Fruit fly (Drosophila melanogaster) whole organism, prepupa: Measurements from ENCODE around the gene glec.

Experiments used
- CG10631 ChIP-seq: fragments of 200-800 bp; sonication (Bioruptor generic); optimal IDR thresholded peaks from 2 replicates; lab custom pipeline; 2016; ENCODE audit warnings: missing biosample characterization, missing genetic modification characterization
- CG10669 ChIP-seq: fragments of 200-800 bp; sonication (Bioruptor generic); optimal IDR thresholded peaks from 3 replicates; lab custom pipeline; 2018; ENCODE audit warnings: missing biosample characterization, mild to moderate bottlenecking, missing genetic modification characterization, moderate library complexity
- CG11294 ChIP-seq: fragments of 200-800 bp; sonication (Bioruptor generic); IDR thresholded peaks from 2 replicates; pipeline ENCODE4 v1.3.6; 2022; ENCODE audit warnings: missing biosample characterization, missing genetic modification characterization
- CG11762 ChIP-seq: fragments of 200-800 bp; sonication (Bioruptor generic); optimal IDR thresholded peaks from 3 replicates; lab custom pipeline; 2016; ENCODE audit warnings: missing biosample characterization, missing genetic modification characterization; ENCODE audit not compliant: insufficient read depth
- CG11902 ChIP-seq: fragments of 200-800 bp; sonication (Bioruptor generic); optimal IDR thresholded peaks from 3 replicates; lab custom pipeline; 2016; ENCODE audit warnings: missing biosample characterization, missing genetic modification characterization
- CG1621 ChIP-seq: fragments of 200-800 bp; sonication (Bioruptor generic); optimal IDR thresholded peaks from 3 replicates; lab custom pipeline; 2018; ENCODE audit warnings: missing biosample characterization, mild to moderate bottlenecking, missing genetic modification characterization
- CG16779 ChIP-seq: fragments of 200-800 bp; sonication (Bioruptor generic); optimal IDR thresholded peaks from 3 replicates; lab custom pipeline; 2017; ENCODE audit warnings: missing biosample characterization, mild to moderate bottlenecking, missing genetic modification characterization
- CG31627 ChIP-seq: fragments of 200-800 bp; sonication (Bioruptor generic); optimal IDR thresholded peaks from 3 replicates; lab custom pipeline; 2016; ENCODE audit warnings: missing biosample characterization, missing genetic modification characterization
- CG32006 ChIP-seq: fragments of 200-800 bp; sonication (Bioruptor generic); optimal IDR thresholded peaks from 3 replicates; lab custom pipeline; 2017; ENCODE audit warnings: missing biosample characterization, mild to moderate bottlenecking, missing genetic modification characterization
- CG34406 ChIP-seq: fragments of 200-800 bp; sonication (Bioruptor generic); optimal IDR thresholded peaks from 3 replicates; lab custom pipeline; 2016; ENCODE audit warnings: missing biosample characterization, missing genetic modification characterization
- CG3919 ChIP-seq: fragments of 200-800 bp; sonication (Bioruptor generic); optimal IDR thresholded peaks from 3 replicates; lab custom pipeline; 2016; ENCODE audit warnings: missing biosample characterization, missing genetic modification characterization
- CG6163 ChIP-seq: fragments of 200-800 bp; sonication (Bioruptor generic); IDR thresholded peaks from 3 replicates; pipeline ENCODE4 v1.3.6; 2022; ENCODE audit warnings: missing biosample characterization, missing genetic modification characterization
- CG6276 ChIP-seq: fragments of 200-800 bp; sonication (Bioruptor generic); optimal IDR thresholded peaks from 2 replicates; lab custom pipeline; 2017; ENCODE audit warnings: missing biosample characterization, mild to moderate bottlenecking, missing genetic modification characterization
- CG6792 ChIP-seq: fragments of 200-800 bp; sonication (Bioruptor generic); optimal IDR thresholded peaks from 3 replicates; lab custom pipeline; 2016; ENCODE audit warnings: missing biosample characterization, missing genetic modification characterization
- CG6808 ChIP-seq: fragments of 200-800 bp; sonication (Bioruptor generic); optimal IDR thresholded peaks from 3 replicates; lab custom pipeline; 2017; ENCODE audit warnings: missing biosample characterization, missing genetic modification characterization, mild to moderate bottlenecking, moderate library complexity, missing genetic modification reagents
- CG8119 ChIP-seq: fragments of 200-800 bp; sonication (Bioruptor generic); IDR thresholded peaks from 3 replicates; pipeline ENCODE4 v1.3.6; 2022; ENCODE audit warnings: missing biosample characterization, missing genetic modification characterization
- CG8632 ChIP-seq: fragments of 200-800 bp; sonication (Bioruptor generic); optimal IDR thresholded peaks from 3 replicates; lab custom pipeline; 2016; ENCODE audit warnings: missing biosample characterization, missing genetic modification characterization
- CG9139 ChIP-seq: fragments of 200-800 bp; sonication (Bioruptor generic); optimal IDR thresholded peaks from 3 replicates; lab custom pipeline; 2017; ENCODE audit warnings: missing biosample characterization, mild to moderate bottlenecking, missing genetic modification characterization
- Eip75B ChIP-seq: fragments of 200-800 bp; sonication (Bioruptor generic); optimal IDR thresholded peaks from 3 replicates; lab custom pipeline; 2016; ENCODE audit warnings: missing biosample characterization, missing genetic modification characterization
- Eip78C ChIP-seq: fragments of 200-800 bp; sonication (Bioruptor generic); peaks from one replicate; lab custom pipeline; 2016; ENCODE audit warnings: missing biosample characterization, missing genetic modification characterization
- Eip93F ChIP-seq: fragments of 200-800 bp; sonication (Bioruptor generic); optimal IDR thresholded peaks from 2 replicates; lab custom pipeline; 2016; ENCODE audit warnings: missing biosample characterization, mild to moderate bottlenecking, missing genetic modification characterization
- Ets21C ChIP-seq: fragments of 200-800 bp; sonication (Bioruptor generic); optimal IDR thresholded peaks from 3 replicates; lab custom pipeline; 2016; ENCODE audit warnings: missing biosample characterization, missing genetic modification characterization
- Ets96B ChIP-seq: fragments of 200-800 bp; optimal IDR thresholded peaks from 2 replicates; lab custom pipeline; 2019; ENCODE audit warnings: missing biosample characterization, mild to moderate bottlenecking, missing genetic modification characterization, moderate library complexity
- Gug ChIP-seq: fragments of 200-800 bp; sonication (Bioruptor generic); IDR thresholded peaks from 2 replicates; pipeline ENCODE4 v1.3.6; 2022; ENCODE audit warnings: missing biosample characterization, missing genetic modification characterization
- Hr38 ChIP-seq: sonication (Bioruptor generic); optimal IDR thresholded peaks from 2 replicates; lab custom pipeline; 2016; ENCODE audit warnings: missing biosample characterization, missing genetic modification characterization
- Hr39 ChIP-seq: fragments of 200-800 bp; sonication (Bioruptor generic); optimal IDR thresholded peaks from 2 replicates; lab custom pipeline; 2016; ENCODE audit warnings: missing biosample characterization, missing genetic modification characterization
- Hr4 ChIP-seq: fragments of 200-800 bp; sonication (Bioruptor generic); optimal IDR thresholded peaks from 3 replicates; lab custom pipeline; 2016; ENCODE audit warnings: missing biosample characterization, missing genetic modification characterization
- Lpt ChIP-seq: fragments of 200-800 bp; sonication (Bioruptor generic); optimal IDR thresholded peaks from 3 replicates; lab custom pipeline; 2016; ENCODE audit warnings: missing biosample characterization, missing genetic modification characterization
- Met ChIP-seq: fragments of 200-800 bp; sonication (Bioruptor generic); optimal IDR thresholded peaks from 3 replicates; lab custom pipeline; 2016; ENCODE audit warnings: missing biosample characterization, missing genetic modification characterization
- OdsH ChIP-seq: fragments of 200-800 bp; sonication (Bioruptor generic); optimal IDR thresholded peaks from 3 replicates; lab custom pipeline; 2016; ENCODE audit warnings: missing biosample characterization, missing genetic modification characterization
- Smox ChIP-seq: fragments of 200-800 bp; sonication (Bioruptor generic); optimal IDR thresholded peaks from 3 replicates; lab custom pipeline; 2016; ENCODE audit warnings: missing biosample characterization, missing genetic modification characterization
- Sox102F ChIP-seq: fragments of 200-800 bp; sonication (Bioruptor generic); optimal IDR thresholded peaks from 2 replicates; lab custom pipeline; 2016; ENCODE audit warnings: missing biosample characterization, mild to moderate bottlenecking, missing genetic modification characterization
- Sox15 ChIP-seq: fragments of 200-800 bp; sonication (Bioruptor generic); optimal IDR thresholded peaks from 3 replicates; lab custom pipeline; 2016; ENCODE audit warnings: missing biosample characterization, missing genetic modification characterization
- achi ChIP-seq: fragments of 200-800 bp; sonication (Bioruptor generic); optimal IDR thresholded peaks from 3 replicates; lab custom pipeline; 2016; ENCODE audit warnings: missing biosample characterization, missing genetic modification characterization
- acj6 ChIP-seq: fragments of 200-800 bp; sonication (Bioruptor generic); optimal IDR thresholded peaks from 3 replicates; lab custom pipeline; 2016; ENCODE audit warnings: missing biosample characterization, missing genetic modification characterization
- cyc ChIP-seq: fragments of 200-800 bp; sonication (Bioruptor generic); optimal IDR thresholded peaks from 3 replicates; lab custom pipeline; 2016; ENCODE audit warnings: missing biosample characterization, missing genetic modification characterization
- dac ChIP-seq: fragments of 200-800 bp; sonication (Bioruptor generic); optimal IDR thresholded peaks from 2 replicates; lab custom pipeline; 2017; ENCODE audit warnings: missing biosample characterization, mild to moderate bottlenecking, missing genetic modification characterization
- dsx ChIP-seq: fragments of 200-800 bp; optimal IDR thresholded peaks from 3 replicates; lab custom pipeline; 2019; ENCODE audit warnings: missing biosample characterization, mild to moderate bottlenecking, missing genetic modification characterization, moderate library complexity; ENCODE audit not compliant: poor library complexity, severe bottlenecking
- eg ChIP-seq: fragments of 200-800 bp; sonication (Bioruptor generic); IDR thresholded peaks from 3 replicates; pipeline ENCODE4 v1.3.6; 2022; ENCODE audit warnings: missing biosample characterization, missing genetic modification characterization
- fd59A ChIP-seq: fragments of 200-800 bp; sonication (Bioruptor generic); optimal IDR thresholded peaks from 2 replicates; lab custom pipeline; 2017; ENCODE audit warnings: missing biosample characterization, mild to moderate bottlenecking, missing genetic modification characterization, missing genetic modification reagents
- fd85E ChIP-seq: fragments of 200-800 bp; sonication (Bioruptor generic); optimal IDR thresholded peaks from 3 replicates; lab custom pipeline; 2016; ENCODE audit warnings: missing biosample characterization, missing genetic modification characterization
- fkh ChIP-seq: fragments of 200-800 bp; sonication (Bioruptor generic); optimal IDR thresholded peaks from 3 replicates; lab custom pipeline; 2017; ENCODE audit warnings: missing biosample characterization, mild to moderate bottlenecking, missing genetic modification characterization, moderate library complexity
- lz ChIP-seq: fragments of 200-800 bp; sonication (Bioruptor generic); optimal IDR thresholded peaks from 3 replicates; lab custom pipeline; 2016; ENCODE audit warnings: missing biosample characterization, missing genetic modification characterization
- pdm3 ChIP-seq: fragments of 200-800 bp; sonication (Bioruptor generic); optimal IDR thresholded peaks from 3 replicates; lab custom pipeline; 2016; ENCODE audit warnings: missing biosample characterization, missing genetic modification characterization
- salr ChIP-seq, 2 experiments: fragments of 200-800 bp; sonication (Bioruptor generic); optimal IDR thresholded peaks; 3 replicates each; lab custom pipeline; 2016 to 2018; ENCODE audit warnings: missing biosample characterization in 2 of 2, missing genetic modification characterization in 2 of 2, mild to moderate bottlenecking in 1 of 2
- spab ChIP-seq: fragments of 200-800 bp; sonication (Bioruptor generic); optimal IDR thresholded peaks from 2 replicates; lab custom pipeline; 2017; ENCODE audit warnings: missing biosample characterization, mild to moderate bottlenecking, missing genetic modification characterization, missing genetic modification reagents
- ss ChIP-seq, 2 experiments: fragments of 200-800 bp; sonication (Bioruptor generic); optimal IDR thresholded peaks; 2 replicates in 1 of 2; 3 replicates in 1 of 2; lab custom pipeline; 2017 to 2018; ENCODE audit warnings: mild to moderate bottlenecking in 2 of 2, missing biosample characterization in 2 of 2, missing genetic modification characterization in 2 of 2, moderate library complexity in 1 of 2
- svp ChIP-seq: fragments of 200-800 bp; sonication (Bioruptor generic); peaks from one replicate; lab custom pipeline; 2016; ENCODE audit warnings: missing biosample characterization, missing genetic modification characterization

Gene glec

DNA sequence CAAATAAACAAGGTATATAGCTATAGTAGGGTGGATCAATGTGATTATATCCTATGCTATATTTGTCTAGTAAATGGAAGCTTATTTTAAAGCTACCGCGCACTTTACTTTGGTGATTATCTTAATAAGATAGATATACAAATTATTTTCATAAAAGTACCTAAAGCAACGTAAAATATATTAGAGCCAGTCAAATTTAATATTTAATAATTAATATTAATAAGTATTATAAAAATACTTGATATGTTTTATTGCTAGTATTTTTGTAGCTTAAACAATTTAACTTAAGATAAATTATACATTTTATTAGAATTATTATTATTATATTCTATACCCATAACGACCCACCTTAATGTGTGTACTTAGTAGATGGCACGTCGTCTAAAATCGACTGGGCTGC lies 16.4 kb downstream of the glec start (continued):
- TF ChIP-seq CG32006 (GFP tag; lab: Kevin White, UChicago) = peak; percentile 79
- peak; percentile 10 for TF ChIP-seq CG1621 (tag; lab: Kevin White, UChicago)
- TF ChIP-seq Lpt (GFP tag; lab: Kevin White, UChicago) = peak; percentile 26
- peak; percentile 75 to 88 for TF ChIP-seq ss (GFP tag; optimal IDR thresholded peaks at IDR 0.05; lab: Kevin White, UChicago)
- peak; percentile 24 for TF ChIP-seq Met (GFP tag; lab: Kevin White, UChicago)
- no peak for TF ChIP-seq Sox102F (GFP tag; lab: Kevin White, UChicago)
- peak; percentile 80 for TF ChIP-seq CG10631 (GFP tag; lab: Kevin White, UChicago)
- TF ChIP-seq svp (GFP tag; lab: Kevin White, UChicago) = peak; percentile 57
- TF ChIP-seq pdm3 (GFP tag; lab: Kevin White, UChicago) = peak; percentile 35
- TF ChIP-seq fkh (GFP tag; lab: Kevin White, UChicago) = no peak
- no peak for TF ChIP-seq lz (GFP tag; lab: Kevin White, UChicago)
- no peak for TF ChIP-seq Eip93F (GFP tag; lab: Kevin White, UChicago)
- TF ChIP-seq CG34406 (GFP tag; lab: Kevin White, UChicago) = peak; percentile 86
- TF ChIP-seq fd85E = no peak
- peak; percentile 12 for TF ChIP-seq CG6792 (GFP tag; lab: Kevin White, UChicago)
- TF ChIP-seq achi (GFP tag; lab: Kevin White, UChicago) = peak; percentile 82
- TF ChIP-seq Hr4 = peak; percentile 21
- no peak for TF ChIP-seq CG11294 (GFP tag; lab: Robert Waterston, UW)
- TF ChIP-seq eg (GFP tag; lab: Robert Waterston, UW) = 0 out of 3 replicates have a peak, but pooled peaks have one; percentile 50

DNA sequence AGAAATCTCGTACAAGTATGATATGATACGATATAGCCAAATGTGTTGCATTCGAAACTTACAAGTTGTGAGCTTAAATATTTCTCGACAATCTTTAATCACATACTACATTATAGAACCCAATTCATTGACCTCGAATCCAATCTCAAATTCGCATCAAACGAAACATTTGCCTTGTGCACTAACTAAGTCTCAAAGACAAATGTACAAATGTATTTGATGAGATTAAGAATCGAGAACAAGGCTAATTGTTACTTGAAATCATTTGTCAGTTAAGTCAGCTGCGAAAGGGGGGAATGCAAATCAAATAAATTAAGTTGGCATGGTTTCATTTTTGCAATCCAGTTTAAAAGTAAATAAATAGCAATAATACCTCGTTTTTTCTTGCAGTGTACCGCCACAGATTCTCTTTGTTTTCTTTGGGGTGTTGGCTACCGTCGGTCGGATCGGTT lies 17.5 kb downstream of the glec start:
- TF ChIP-seq CG31627 (GFP tag; lab: Kevin White, UChicago) (peak; percentile 91), spab (GFP tag; lab: Kevin White, UChicago) (peak; percentile 93), Lpt (GFP tag; lab: Kevin White, UChicago) (peak; percentile 10), Gug (GFP tag; lab: Robert Waterston, UW) (0 out of 2 replicates have a peak, but pooled peaks have one; percentile 56), CG11902 (GFP tag; lab: Kevin White, UChicago) (peak; percentile 64), CG11762 (GFP tag; lab: Kevin White, UChicago) (peak; percentile 76), Hr38 (GFP tag; lab: Kevin White, UChicago) (no peak), acj6 (GFP tag; lab: Kevin White, UChicago) (peak; percentile 87), Hr4 (peak; percentile 91), Eip93F (GFP tag; lab: Kevin White, UChicago) (peak; percentile 59), CG8632 (GFP tag; lab: Kevin White, UChicago) (peak; percentile 86), Hr39 (GFP tag; lab: Kevin White, UChicago) (peak; percentile 91), eg (GFP tag; lab: Robert Waterston, UW) (peak; percentile 73; the same call in 2 of the 3 replicates), OdsH (GFP tag; lab: Kevin White, UChicago) (peak; percentile 91), CG6808 (GFP tag; lab: Kevin White, UChicago) (peak; percentile 89), CG9139 (GFP tag; lab: Kevin White, UChicago) (peak; percentile 80), CG3919 (GFP tag; lab: Kevin White, UChicago) (peak; percentile 76), CG6163 (peak; percentile 78), Sox15 (GFP tag; lab: Kevin White, UChicago) (peak; percentile 86), Eip78C (GFP tag; lab: Kevin White, UChicago) (peak; percentile 99), fd59A (GFP tag; lab: Kevin White, UChicago) (peak; percentile 96), Eip75B (GFP tag; lab: Kevin White, UChicago) (peak; percentile 93), Ets96B (tag; lab: Kevin White, UChicago) (peak; percentile 81), CG10669 (GFP tag; lab: Kevin White, UChicago) (peak; percentile 82), CG6276 (GFP tag; lab: Kevin White, UChicago) (peak; percentile 72), cyc (GFP tag; lab: Kevin White, UChicago) (peak; percentile 82), Smox (peak; percentile 89), salr (GFP tag; optimal IDR thresholded peaks at IDR 0.05; lab: Kevin White, UChicago) (peak; percentile 71 to 95), pdm3 (GFP tag; lab: Kevin White, UChicago) (peak; percentile 90), CG10631 (GFP tag; lab: Kevin White, UChicago) (peak; percentile 88), dsx (GFP tag; lab: Kevin White, UChicago) (peak; percentile 76), CG8119 (peak; percentile 77), dac (GFP tag; lab: Kevin White, UChicago) (peak; percentile 83), Sox102F (GFP tag; lab: Kevin White, UChicago) (peak; percentile 90), Ets21C (GFP tag; lab: Kevin White, UChicago) (peak; percentile 83), lz (GFP tag; lab: Kevin White, UChicago) (peak; percentile 91), Met (GFP tag; lab: Kevin White, UChicago) (peak; percentile 92), CG16779 (tag; lab: Kevin White, UChicago) (peak; percentile 87), CG1621 (tag; lab: Kevin White, UChicago) (peak; percentile 78)
